Fruit fly (Drosophila melanogaster) whole organism, pupa: ENCODE data around the gene CG17544.

Experiments
- CG10348 ChIP-seq: fragments of 200-800 bp; sonication (Bioruptor generic); IDR thresholded peaks from 2 replicates; pipeline ENCODE4 v1.3.6; 2022; ENCODE audit warnings: missing biosample characterization, missing genetic modification characterization
- CG12605 ChIP-seq: fragments of 200-800 bp; sonication (Bioruptor generic); IDR thresholded peaks from 2 replicates; pipeline ENCODE4 v1.3.6; 2022; ENCODE audit warnings: missing biosample characterization, missing genetic modification characterization
- CG13204 ChIP-seq: fragments of 200-800 bp; sonication (Bioruptor generic); optimal IDR thresholded peaks from 2 replicates; lab custom pipeline; 2018; ENCODE audit warnings: missing biosample characterization, mild to moderate bottlenecking, missing genetic modification characterization, moderate library complexity
- CG14655 ChIP-seq: fragments of 200-800 bp; sonication (Bioruptor generic); optimal IDR thresholded peaks from 3 replicates; lab custom pipeline; 2017; ENCODE audit warnings: mild to moderate bottlenecking, missing biosample characterization, missing genetic modification reagents, missing genetic modification characterization
- CG15710 ChIP-seq: fragments of 200-800 bp; sonication (Bioruptor generic); optimal IDR thresholded peaks from 2 replicates; lab custom pipeline; 2018; ENCODE audit warnings: missing biosample characterization, mild to moderate bottlenecking, missing genetic modification characterization, moderate library complexity
- CG17806 ChIP-seq: fragments of 200-800 bp; sonication (Bioruptor generic); optimal IDR thresholded peaks from 2 replicates; lab custom pipeline; 2018; ENCODE audit warnings: missing biosample characterization, mild to moderate bottlenecking, missing genetic modification characterization, moderate library complexity
- CG32121 ChIP-seq: fragments of 200-800 bp; sonication (Bioruptor generic); IDR thresholded peaks from 2 replicates; pipeline ENCODE4 v1.3.6; 2022; ENCODE audit warnings: missing biosample characterization, missing genetic modification characterization
- CG34367 ChIP-seq: fragments of 200-800 bp; sonication (Bioruptor generic); optimal IDR thresholded peaks from 2 replicates; lab custom pipeline; 2018; ENCODE audit warnings: missing biosample characterization, mild to moderate bottlenecking, missing genetic modification characterization
- CG4496 ChIP-seq: fragments of 200-800 bp; sonication (Bioruptor generic); IDR thresholded peaks from 3 replicates; pipeline ENCODE4 v1.3.6; 2022; ENCODE audit warnings: missing biosample characterization, missing genetic modification characterization
- CG8159 ChIP-seq: fragments of 200-800 bp; sonication (Bioruptor generic); optimal IDR thresholded peaks from 3 replicates; lab custom pipeline; 2018; ENCODE audit warnings: missing biosample characterization, mild to moderate bottlenecking, missing genetic modification characterization, moderate library complexity
- CG8301 ChIP-seq: fragments of 200-800 bp; sonication (Bioruptor generic); optimal IDR thresholded peaks from 2 replicates; lab custom pipeline; 2018; ENCODE audit warnings: missing biosample characterization, mild to moderate bottlenecking, missing genetic modification characterization
- CG9948 ChIP-seq: fragments of 200-800 bp; sonication (Bioruptor generic); optimal IDR thresholded peaks from 2 replicates; lab custom pipeline; 2018; ENCODE audit warnings: missing biosample characterization, mild to moderate bottlenecking, missing genetic modification characterization, moderate library complexity
- D1 ChIP-seq: fragments of 200-800 bp; sonication (Bioruptor generic); optimal IDR thresholded peaks from 2 replicates; lab custom pipeline; 2018; ENCODE audit warnings: missing biosample characterization, mild to moderate bottlenecking, missing genetic modification characterization, moderate library complexity
- EcR ChIP-seq: fragments of 200-800 bp; sonication (Bioruptor generic); optimal IDR thresholded peaks from 3 replicates; lab custom pipeline; 2019; ENCODE audit warnings: missing biosample characterization, missing genetic modification characterization, mild to moderate bottlenecking, moderate library complexity, missing genetic modification reagents
- Ets98B ChIP-seq: fragments of 200-800 bp; sonication (Bioruptor generic); IDR thresholded peaks from 2 replicates; pipeline ENCODE4 v1.3.6; 2022; ENCODE audit warnings: missing biosample characterization, missing genetic modification characterization
- Pif1A ChIP-seq: fragments of 200-800 bp; sonication (Bioruptor generic); optimal IDR thresholded peaks from 3 replicates; lab custom pipeline; 2016; ENCODE audit warnings: missing biosample characterization, missing genetic modification characterization
- Pif1B ChIP-seq: fragments of 200-800 bp; sonication (Bioruptor generic); optimal IDR thresholded peaks from 3 replicates; lab custom pipeline; 2016; ENCODE audit warnings: missing biosample characterization, missing genetic modification characterization
- Snoo ChIP-seq: fragments of 200-800 bp; sonication (Bioruptor generic); optimal IDR thresholded peaks from 3 replicates; lab custom pipeline; 2017; ENCODE audit warnings: missing biosample characterization, mild to moderate bottlenecking, missing genetic modification characterization, inconsistent platforms
- fd96Ca ChIP-seq: fragments of 200-800 bp; sonication (Bioruptor generic); IDR thresholded peaks from 3 replicates; pipeline ENCODE4 v1.3.6; 2022; ENCODE audit warnings: missing biosample characterization, missing genetic modification characterization
- gl ChIP-seq: fragments of 200-800 bp; sonication (Bioruptor generic); optimal IDR thresholded peaks from 2 replicates; lab custom pipeline; 2018; ENCODE audit warnings: missing biosample characterization, mild to moderate bottlenecking, missing genetic modification characterization
- rn ChIP-seq: fragments of 200-800 bp; sonication (Bioruptor generic); IDR thresholded peaks from 2 replicates; pipeline ENCODE4 v1.3.6; 2022; ENCODE audit warnings: missing biosample characterization, missing genetic modification characterization

CG17544 gene

dm6 chr2L:19421573-19421972 lies 23.3 kb upstream of the CG17544 start:
- TF ChIP-seq EcR (GFP tag; lab: Kevin White, UChicago) = no peak
- no peak for TF ChIP-seq CG8159 (tag; lab: Kevin White, UChicago)
- TF ChIP-seq Pif1B (GFP tag; lab: Kevin White, UChicago) = no peak
- no peak for TF ChIP-seq CG9948 (tag; lab: Kevin White, UChicago)
- TF ChIP-seq CG4496 (GFP tag; lab: Robert Waterston, UW) = no peak
- no peak for TF ChIP-seq CG34367
- no peak for TF ChIP-seq CG15710 (tag; lab: Kevin White, UChicago)
- no peak for TF ChIP-seq Ets98B (GFP tag; lab: Robert Waterston, UW)
- TF ChIP-seq CG8301 (tag; lab: Kevin White, UChicago) = no peak
- no peak for TF ChIP-seq D1 (tag; lab: Kevin White, UChicago)
- no peak for TF ChIP-seq rn
- no peak for TF ChIP-seq CG10348
- TF ChIP-seq Snoo (tag; lab: Kevin White, UChicago) = no peak
- TF ChIP-seq fd96Ca (GFP tag; lab: Robert Waterston, UW) = no peak
- TF ChIP-seq CG12605 (GFP tag; lab: Robert Waterston, UW) = no peak

DNA sequence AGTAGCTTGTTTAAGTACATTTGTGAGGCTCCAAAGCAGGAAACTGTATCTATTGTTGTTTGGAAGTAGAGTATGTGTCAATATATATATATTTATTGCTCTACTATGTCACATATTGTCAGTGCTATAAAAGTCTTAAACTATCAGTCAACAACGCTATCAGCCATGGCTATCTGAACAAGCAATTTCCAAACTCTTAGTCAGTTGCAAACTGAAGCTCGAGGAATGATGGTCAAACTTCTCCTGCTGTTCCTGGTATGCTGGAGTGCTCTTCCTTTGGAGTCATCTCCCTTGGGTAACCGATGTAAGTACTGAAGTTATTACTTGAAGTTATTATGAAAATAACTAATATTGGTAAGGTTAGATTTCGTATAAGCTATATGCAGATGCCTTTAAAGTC lies 20.6 kb upstream of the CG17544 start, which contains the start of gene lectin-37Db:
lectin-37Db (plus strand) TSS at position 204 of the 400 bp plus-strand sequence.
- TF ChIP-seq CG9948 (tag; lab: Kevin White, UChicago) (no peak), gl (no peak), CG8159 (tag; lab: Kevin White, UChicago) (no peak), CG32121 (GFP tag; lab: Robert Waterston, UW) (no peak), fd96Ca (GFP tag; lab: Robert Waterston, UW) (no peak), Snoo (tag; lab: Kevin White, UChicago) (no peak), EcR (GFP tag; lab: Kevin White, UChicago) (no peak), Pif1A (GFP tag; lab: Kevin White, UChicago) (no peak), CG8301 (tag; lab: Kevin White, UChicago) (no peak), D1 (tag; lab: Kevin White, UChicago) (no peak), CG14655 (no peak), CG34367 (no peak), CG15710 (tag; lab: Kevin White, UChicago) (no peak), Pif1B (GFP tag; lab: Kevin White, UChicago) (no peak), CG4496 (GFP tag; lab: Robert Waterston, UW) (no peak)

DNA sequence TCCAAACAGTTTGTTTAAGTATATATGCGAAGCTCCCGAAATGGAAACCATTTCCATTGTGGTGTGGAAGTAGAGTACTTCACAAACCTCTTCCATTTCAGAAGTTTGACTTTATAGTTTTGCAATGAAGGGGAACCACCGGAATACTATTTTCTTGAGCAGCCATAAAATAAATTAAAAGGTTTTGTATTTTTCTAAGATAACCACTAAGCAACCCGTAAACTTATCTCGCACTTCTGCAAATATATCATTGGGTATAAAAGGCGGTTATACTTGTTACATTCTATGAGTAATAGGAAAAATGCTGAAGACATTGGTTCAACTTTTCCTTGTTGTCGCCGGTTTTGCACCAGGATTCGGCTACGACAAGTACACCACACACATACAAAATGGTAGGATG lies 19.7 kb upstream of the CG17544 start, which contains the start of gene lectin-37Da:
lectin-37Da (plus strand) TSS at position 301 of the 400 bp plus-strand sequence.
- no peak for TF ChIP-seq CG15710 (tag; lab: Kevin White, UChicago)
- no peak for TF ChIP-seq EcR (GFP tag; lab: Kevin White, UChicago)
- TF ChIP-seq CG12605 (GFP tag; lab: Robert Waterston, UW) = no peak
- TF ChIP-seq CG32121 (GFP tag; lab: Robert Waterston, UW) = no peak
- no peak for TF ChIP-seq CG9948 (tag; lab: Kevin White, UChicago)
- no peak for TF ChIP-seq CG8159 (tag; lab: Kevin White, UChicago)
- TF ChIP-seq Pif1A (GFP tag; lab: Kevin White, UChicago) = no peak
- TF ChIP-seq D1 (tag; lab: Kevin White, UChicago) = no peak

DNA sequence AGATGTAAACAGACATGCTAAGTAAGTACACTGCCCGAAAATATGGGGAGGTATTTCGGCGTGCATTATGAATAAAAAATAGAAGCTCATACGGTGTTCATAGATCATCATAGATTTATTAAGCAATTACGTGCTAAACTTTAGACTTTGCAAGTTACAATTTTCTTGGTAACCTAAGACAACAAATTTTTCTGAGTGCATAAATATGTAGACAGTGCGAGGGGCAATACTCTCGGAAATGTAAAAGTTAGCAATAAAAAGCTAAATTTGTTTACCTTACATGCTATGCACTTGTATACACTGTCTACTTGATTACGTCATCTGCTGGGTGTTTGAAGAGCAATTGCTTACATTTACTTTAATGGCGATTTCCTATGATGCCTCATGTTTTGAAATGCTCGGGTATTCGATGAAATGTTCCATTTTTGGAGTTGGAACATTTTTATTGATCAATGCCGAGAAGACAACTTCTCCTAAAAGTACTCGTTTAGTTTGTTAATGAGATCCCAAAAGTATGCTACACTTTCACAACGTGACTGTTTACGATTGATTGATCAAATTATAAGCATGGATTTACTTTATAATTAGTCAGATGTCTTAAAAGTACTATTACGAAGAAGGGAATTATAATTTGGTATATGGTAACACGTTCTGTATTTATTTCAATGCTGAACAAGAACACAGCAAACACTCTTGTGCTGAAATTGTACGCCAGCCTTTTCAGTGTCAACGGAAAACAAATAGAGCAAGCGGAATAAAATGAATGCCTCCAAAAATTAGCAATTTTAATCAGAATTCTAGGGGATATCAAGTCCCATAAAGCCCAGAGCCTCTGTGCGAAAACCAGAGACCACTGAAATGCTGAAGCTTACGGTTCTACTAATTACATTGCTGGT lies 18.6 kb upstream of the CG17544 start, which contains the start of gene Lectin-galC1:
Lectin-galC1 (plus strand) TSS at position 846 of the 896 bp plus-strand sequence.
- TF ChIP-seq gl = no peak
- TF ChIP-seq CG13204 (GFP tag; lab: Kevin White, UChicago) = no peak
- TF ChIP-seq CG34367 = no peak
- TF ChIP-seq CG8301 (tag; lab: Kevin White, UChicago) = peak; percentile 71
- TF ChIP-seq CG32121 (GFP tag; lab: Robert Waterston, UW) = peak; percentile 83
- peak; percentile 62 for TF ChIP-seq CG10348
- TF ChIP-seq Pif1A (GFP tag; lab: Kevin White, UChicago) = peak; percentile 54
- TF ChIP-seq fd96Ca (GFP tag; lab: Robert Waterston, UW) = no peak
- no peak for TF ChIP-seq Snoo (tag; lab: Kevin White, UChicago)
- peak; percentile 2 for TF ChIP-seq CG8159 (tag; lab: Kevin White, UChicago)
- peak; percentile 91 for TF ChIP-seq CG4496 (GFP tag; lab: Robert Waterston, UW)
- TF ChIP-seq CG17806 (tag; lab: Kevin White, UChicago) = peak; percentile 4
- no peak for TF ChIP-seq D1 (tag; lab: Kevin White, UChicago)
- TF ChIP-seq Ets98B (GFP tag; lab: Robert Waterston, UW) = peak; percentile 84
- no peak for TF ChIP-seq CG15710 (tag; lab: Kevin White, UChicago)
- TF ChIP-seq CG12605 (GFP tag; lab: Robert Waterston, UW) = peak; percentile 27; the same call in 1 of the 2 replicates
- TF ChIP-seq rn = peak; percentile 48; the same call in 1 of the 2 replicates
- TF ChIP-seq Pif1B (GFP tag; lab: Kevin White, UChicago) = peak; percentile 49
- peak; percentile 66 for TF ChIP-seq CG14655
- TF ChIP-seq CG9948 (tag; lab: Kevin White, UChicago) = peak; percentile 12

DNA sequence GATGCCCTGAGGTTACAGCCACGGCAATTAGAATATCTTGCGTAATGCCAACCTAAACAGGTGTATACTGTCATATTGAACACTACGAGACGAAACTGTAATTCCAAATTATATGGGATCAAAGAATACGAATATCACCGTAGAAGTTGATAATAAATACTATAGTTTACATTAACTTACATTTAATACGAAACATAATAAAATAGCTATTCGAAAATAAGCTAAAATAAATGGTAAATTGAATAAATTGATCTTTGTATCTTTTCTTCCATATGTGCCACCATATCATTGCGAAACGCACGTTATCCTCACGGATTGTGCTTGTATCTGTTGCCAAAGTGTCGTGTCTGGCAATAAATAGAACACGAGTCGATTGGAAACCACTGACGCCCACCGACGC lies 17.6 kb upstream of the CG17544 start:
- TF ChIP-seq CG12605 (GFP tag; lab: Robert Waterston, UW) (no peak), fd96Ca (GFP tag; lab: Robert Waterston, UW) (no peak), CG13204 (GFP tag; lab: Kevin White, UChicago) (no peak), D1 (tag; lab: Kevin White, UChicago) (no peak), CG10348 (no peak), CG8159 (tag; lab: Kevin White, UChicago) (no peak), CG15710 (tag; lab: Kevin White, UChicago) (no peak), CG17806 (tag; lab: Kevin White, UChicago) (no peak), CG14655 (no peak), EcR (GFP tag; lab: Kevin White, UChicago) (no peak), CG34367 (no peak), Pif1B (GFP tag; lab: Kevin White, UChicago) (no peak), CG8301 (tag; lab: Kevin White, UChicago) (no peak), CG9948 (tag; lab: Kevin White, UChicago) (no peak), rn (no peak), gl (no peak)
